Worm (Caenorhabditis elegans): ENCODE measurements around the gene F35C11.7.

DNA sequence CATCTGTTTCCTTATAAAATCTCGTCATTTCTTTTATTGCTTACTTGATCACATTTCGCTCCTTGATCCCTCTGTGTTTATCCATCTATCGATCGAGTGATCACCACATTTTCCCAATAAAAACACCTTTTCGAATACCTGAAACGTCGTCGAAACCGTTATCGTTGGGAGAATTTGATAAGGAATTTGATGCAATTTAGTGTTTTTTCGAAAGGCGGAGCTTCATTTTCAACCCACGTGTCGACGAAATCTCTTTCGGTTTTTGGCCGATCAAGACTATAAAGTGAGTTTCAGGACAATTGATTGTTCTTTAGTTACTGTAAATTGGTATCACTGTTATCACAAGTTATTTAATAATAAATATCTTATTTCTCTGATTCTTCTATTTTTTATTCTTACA, 8.5 kb downstream of the F35C11.7 start, which contains the start of gene srdh-1:
- no peak for TF ChIP-seq unc-62 (GFP tag; optimal IDR thresholded peaks at IDR 0.05)
- no peak for TF ChIP-seq snpc-4 (tag; optimal IDR thresholded peaks at IDR 0.05)
- TF ChIP-seq ztf-11 (tag; optimal IDR thresholded peaks at IDR 0.05), result no peak

All from whole organism, mixed stage, embryonic.